Fruit fly (Drosophila melanogaster): ENCODE measurements around the gene CG43251.

- TF ChIP-seq jim (GFP tag; optimal IDR thresholded peaks at IDR 0.05), result no peak
- TF ChIP-seq CrebA (GFP tag; optimal IDR thresholded peaks at IDR 0.05; ENCODE audit: borderline replicate concordance), result no peak
- TF ChIP-seq Dif (GFP tag; optimal IDR thresholded peaks at IDR 0.05; ENCODE audit: partially characterized antibody), result no peak
- TF ChIP-seq woc (GFP tag; optimal IDR thresholded peaks at IDR 0.05), result no peak
These were observed 29.2 kb downstream of the CG43251 start, which contains the start of gene CG11396 for dm6 chr3L:20787835-20788380.
